Fruit fly (Drosophila melanogaster) S2 (cell line): ENCODE measurements around the gene drongo.

Experiments
- CG8478 ChIP-seq: fragments of >200 bp; optimal IDR thresholded peaks from 2 replicates; lab custom pipeline; 2018
- CTCF ChIP-seq, 2 experiments: fragments of >200 bp; optimal IDR thresholded peaks; 2 replicates each; lab custom pipeline; 2018

DNA sequence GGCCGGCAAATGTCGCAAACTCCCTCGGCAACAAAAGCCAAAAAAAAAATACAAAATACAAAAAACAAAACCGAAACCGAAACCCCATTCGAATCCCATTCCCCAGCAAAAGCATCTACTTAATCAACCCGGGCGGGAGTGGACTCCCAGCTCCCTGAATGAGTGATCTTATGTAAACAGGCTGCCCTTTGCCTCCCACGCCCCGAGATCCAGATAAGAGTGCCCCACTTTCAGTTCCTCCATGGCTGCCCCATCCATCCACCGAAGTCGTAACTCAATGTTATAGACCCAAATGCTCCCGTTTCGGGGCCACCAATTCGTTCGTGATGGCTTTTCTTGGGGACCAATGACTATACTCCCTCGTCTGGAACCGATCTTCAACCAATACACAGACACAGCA is 23.8 kb downstream of the drongo start:
- TF ChIP-seq CTCF (optimal IDR thresholded peaks at IDR 0.05; lab: Kevin White, UChicago) (no peak), CG8478 (lab: Kevin White, UChicago) (no peak)
